Worm (Caenorhabditis elegans) whole organism, mixed stage, embryonic: Measurements from ENCODE around the gene col-107.

Source experiments
- ham-2 ChIP-seq: fragments of 200-800 bp; sonication (Bioruptor generic); optimal IDR thresholded peaks from 2 replicates; lab custom pipeline; 2018; ENCODE audit warnings: mild to moderate bottlenecking, missing genetic modification characterization, missing compliant biosample characterization
- mep-1 ChIP-seq: fragments of 150-350 bp; optimal IDR thresholded peaks from 2 replicates; lab custom pipeline; 2017; ENCODE audit warnings: missing biosample characterization, missing genetic modification reagents, missing genetic modification characterization, inconsistent platforms
- nhr-76 ChIP-seq: sonication (generic microtip); optimal IDR thresholded peaks from 2 replicates; lab custom pipeline; 2017; ENCODE audit warnings: missing biosample characterization, missing genetic modification characterization
- pha-4 ChIP-seq: fragments of 150-350 bp; optimal IDR thresholded peaks from 2 replicates; lab custom pipeline; 2018; ENCODE audit warnings: missing biosample characterization, missing genetic modification reagents, missing genetic modification characterization
- sptf-1 ChIP-seq: sonication (generic microtip); optimal IDR thresholded peaks from 2 replicates; lab custom pipeline; 2017; ENCODE audit warnings: mild to moderate bottlenecking, missing genetic modification characterization, moderate library complexity, missing compliant biosample characterization
- zip-8 ChIP-seq: fragments of 150-350 bp; optimal IDR thresholded peaks from 2 replicates; lab custom pipeline; 2014; ENCODE audit warnings: missing biosample characterization, missing genetic modification characterization

DNA sequence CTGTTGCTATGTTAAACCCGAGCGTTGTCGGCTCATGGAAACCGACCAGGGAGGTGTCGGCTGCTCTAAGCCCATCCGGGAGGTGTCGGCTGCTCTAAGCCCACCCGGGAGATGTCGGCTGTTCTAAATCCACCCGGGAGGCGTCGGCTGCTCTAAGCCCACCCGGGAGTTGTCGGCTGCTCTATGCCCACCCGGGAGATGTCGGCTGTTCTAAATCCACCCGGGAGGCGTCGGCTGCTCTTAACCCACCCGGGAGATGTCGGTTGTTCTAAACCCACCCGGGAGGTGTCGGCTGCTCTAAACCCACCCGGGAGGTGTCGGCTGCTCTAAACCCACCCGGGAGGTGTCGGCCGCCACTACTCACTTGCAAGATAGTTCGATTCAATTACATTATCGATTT is 32.6 kb upstream of the col-107 start:
- TF ChIP-seq nhr-76 (tag; lab: Kevin White, UChicago) (no peak), zip-8 (tag; lab: Kevin White, UChicago) (no peak), sptf-1 (tag; lab: Kevin White, UChicago) (no peak), pha-4 (no peak), ham-2 (GFP tag; lab: Kevin White, UChicago) (no peak), mep-1 (tag; lab: Kevin White, UChicago) (no peak)
